Fruit fly (Drosophila melanogaster) whole organism, embryonic: ENCODE data around the gene CG45078.

Experiments
- Atf6 ChIP-seq: fragments of 200-800 bp; sonication (Bioruptor generic); IDR thresholded peaks from 2 replicates; pipeline ENCODE4 v1.3.6; 2022; ENCODE audit warnings: missing biosample characterization, missing genetic modification characterization
- B-H2 ChIP-seq: fragments of 200-800 bp; sonication (Bioruptor generic); optimal IDR thresholded peaks from 2 replicates; lab custom pipeline; 2018; ENCODE audit warnings: missing biosample characterization, mild to moderate bottlenecking, missing genetic modification characterization
- CG10654 ChIP-seq: fragments of 200-800 bp; sonication (Bioruptor generic); optimal IDR thresholded peaks from 2 replicates; lab custom pipeline; 2016; ENCODE audit warnings: missing biosample characterization, missing genetic modification characterization
- CG10979 ChIP-seq: fragments of 200-800 bp; sonication (Bioruptor generic); optimal IDR thresholded peaks from 2 replicates; lab custom pipeline; 2018; ENCODE audit warnings: missing biosample characterization, mild to moderate bottlenecking, missing genetic modification characterization, moderate library complexity
- CG12236 ChIP-seq: fragments of 200-800 bp; sonication (Bioruptor generic); optimal IDR thresholded peaks from 2 replicates; lab custom pipeline; 2016; ENCODE audit warnings: missing biosample characterization, missing genetic modification characterization
- CG12744 ChIP-seq: fragments of 200-800 bp; sonication (Bioruptor generic); optimal IDR thresholded peaks from 2 replicates; lab custom pipeline; 2016; ENCODE audit warnings: missing biosample characterization, missing genetic modification characterization
- CG13424 ChIP-seq: fragments of 200-800 bp; sonication (Bioruptor generic); optimal IDR thresholded peaks from 2 replicates; lab custom pipeline; 2019; ENCODE audit warnings: missing biosample characterization, mild to moderate bottlenecking, missing genetic modification characterization, moderate library complexity
- CG14860 ChIP-seq: fragments of 200-800 bp; sonication (Bioruptor generic); IDR thresholded peaks from 3 replicates; pipeline ENCODE4 v1.3.6; 2022; ENCODE audit warnings: missing biosample characterization, missing genetic modification characterization; ENCODE audit not compliant: partially characterized antibody
- CG17186 ChIP-seq: fragments of 200-800 bp; sonication (Bioruptor generic); optimal IDR thresholded peaks from 3 replicates; lab custom pipeline; 2017; ENCODE audit warnings: missing biosample characterization, missing genetic modification reagents, missing genetic modification characterization
- CG17361 ChIP-seq: fragments of 200-800 bp; sonication (Bioruptor generic); IDR thresholded peaks from 3 replicates; pipeline ENCODE4 v1.3.6; 2022; ENCODE audit warnings: missing biosample characterization, missing genetic modification characterization
- CG18599 ChIP-seq: fragments of 200-800 bp; sonication (Bioruptor generic); optimal IDR thresholded peaks from 3 replicates; lab custom pipeline; 2017; ENCODE audit warnings: missing biosample characterization, missing genetic modification characterization, mild to moderate bottlenecking, moderate library complexity, missing genetic modification reagents
- CG2678 ChIP-seq: fragments of 200-800 bp; sonication (Bioruptor generic); optimal IDR thresholded peaks from 3 replicates; lab custom pipeline; 2019; ENCODE audit warnings: missing biosample characterization, mild to moderate bottlenecking, missing genetic modification characterization, moderate library complexity
- CG30020 ChIP-seq: fragments of 200-800 bp; optimal IDR thresholded peaks from 2 replicates; lab custom pipeline; 2019; ENCODE audit warnings: missing biosample characterization, mild to moderate bottlenecking, missing genetic modification characterization, moderate library complexity
- CG3847 ChIP-seq: fragments of 200-800 bp; sonication (Bioruptor generic); IDR thresholded peaks from 2 replicates; pipeline ENCODE4 v1.3.6; 2022; ENCODE audit warnings: missing biosample characterization, missing genetic modification characterization
- CG5180 ChIP-seq: fragments of 200-800 bp; sonication (Bioruptor generic); optimal IDR thresholded peaks from 3 replicates; lab custom pipeline; 2017; ENCODE audit warnings: missing biosample characterization, missing genetic modification characterization, mild to moderate bottlenecking, moderate library complexity, missing genetic modification reagents
- CG7357 ChIP-seq: fragments of 200-800 bp; sonication (Bioruptor generic); IDR thresholded peaks from 3 replicates; pipeline ENCODE4 v1.3.6; 2022; ENCODE audit warnings: missing biosample characterization, missing genetic modification characterization
- CG9727 ChIP-seq: fragments of 200-800 bp; sonication (Bioruptor generic); optimal IDR thresholded peaks from 3 replicates; lab custom pipeline; 2017; ENCODE audit warnings: missing biosample characterization, mild to moderate bottlenecking, missing genetic modification characterization
- CG9876 ChIP-seq: fragments of 200-800 bp; sonication (Bioruptor generic); optimal IDR thresholded peaks from 2 replicates; lab custom pipeline; 2016; ENCODE audit warnings: missing biosample characterization, missing genetic modification characterization
- E2f1 ChIP-seq: fragments of 200-800 bp; sonication (Bioruptor generic); IDR thresholded peaks from 2 replicates; pipeline ENCODE4 v1.3.6; 2022; ENCODE audit warnings: missing biosample characterization, missing genetic modification characterization
- HLHmδ ChIP-seq: fragments of 200-800 bp; sonication (Bioruptor generic); optimal IDR thresholded peaks from 2 replicates; lab custom pipeline; 2018; ENCODE audit warnings: missing biosample characterization, mild to moderate bottlenecking, missing genetic modification characterization, moderate library complexity
- Med ChIP-seq: fragments of 200-800 bp; sonication (Bioruptor generic); peaks from one replicate; lab custom pipeline; 2016; ENCODE audit warnings: missing biosample characterization, missing genetic modification characterization, mild to moderate bottlenecking, inconsistent platforms, moderate library complexity
- NC2β ChIP-seq: fragments of 200-800 bp; sonication (Bioruptor generic); optimal IDR thresholded peaks from 2 replicates; lab custom pipeline; 2016; ENCODE audit warnings: missing biosample characterization, missing genetic modification characterization
- NFAT ChIP-seq: fragments of 200-800 bp; sonication (Bioruptor generic); IDR thresholded peaks from 2 replicates; pipeline ENCODE4 v1.3.6; 2022; ENCODE audit warnings: missing biosample characterization, missing genetic modification characterization
- NK7.1 ChIP-seq: fragments of 200-800 bp; sonication (Bioruptor generic); optimal IDR thresholded peaks from 3 replicates; lab custom pipeline; 2016; ENCODE audit warnings: missing biosample characterization, missing genetic modification characterization
- Sox100B ChIP-seq: fragments of 200-800 bp; sonication (Bioruptor generic); optimal IDR thresholded peaks from 3 replicates; lab custom pipeline; 2018; ENCODE audit warnings: missing biosample characterization, mild to moderate bottlenecking, missing genetic modification characterization
- Usf ChIP-seq: fragments of 200-800 bp; sonication (Bioruptor generic); optimal IDR thresholded peaks from 2 replicates; lab custom pipeline; 2017; ENCODE audit warnings: missing genotype, missing biosample characterization, missing genetic modification characterization
- YL-1 ChIP-seq: fragments of 200-800 bp; sonication (Bioruptor generic); optimal IDR thresholded peaks from 3 replicates; lab custom pipeline; 2017; ENCODE audit warnings: missing biosample characterization, mild to moderate bottlenecking, missing genetic modification characterization
- ac ChIP-seq: fragments of 200-800 bp; sonication (Bioruptor generic); optimal IDR thresholded peaks from 3 replicates; lab custom pipeline; 2017; ENCODE audit warnings: missing biosample characterization, mild to moderate bottlenecking, missing genetic modification characterization
- bab2 ChIP-seq: fragments of 200-800 bp; sonication (Bioruptor generic); optimal IDR thresholded peaks from 2 replicates; lab custom pipeline; 2016; ENCODE audit warnings: missing biosample characterization, missing genetic modification characterization
- bbx ChIP-seq: fragments of 200-800 bp; sonication (Bioruptor generic); IDR thresholded peaks from 2 replicates; pipeline ENCODE4 v1.3.6; 2022; ENCODE audit warnings: missing biosample characterization, missing genetic modification characterization; ENCODE audit not compliant: partially characterized antibody
- cas ChIP-seq: fragments of 200-800 bp; sonication (Bioruptor generic); IDR thresholded peaks from 2 replicates; pipeline ENCODE4 v1.3.6; 2022; ENCODE audit warnings: missing biosample characterization, missing genetic modification characterization
- ci ChIP-seq: fragments of 200-800 bp; sonication (Bioruptor generic); IDR thresholded peaks from 3 replicates; pipeline ENCODE4 v1.3.6; 2022; ENCODE audit warnings: missing biosample characterization, missing genetic modification characterization
- crc ChIP-seq: fragments of 200-800 bp; sonication (Bioruptor generic); optimal IDR thresholded peaks from 2 replicates; lab custom pipeline; 2016; ENCODE audit warnings: missing biosample characterization, missing genetic modification characterization
- cwo ChIP-seq: fragments of 200-800 bp; sonication (Bioruptor generic); optimal IDR thresholded peaks from 3 replicates; lab custom pipeline; 2017; ENCODE audit warnings: missing biosample characterization, missing genetic modification characterization, mild to moderate bottlenecking, moderate library complexity, missing genetic modification reagents
- dm ChIP-seq: fragments of 200-800 bp; sonication (Bioruptor generic); optimal IDR thresholded peaks from 3 replicates; lab custom pipeline; 2016; ENCODE audit warnings: missing biosample characterization, missing genetic modification characterization
- fd96Cb ChIP-seq: fragments of 200-800 bp; sonication (Bioruptor generic); optimal IDR thresholded peaks from 2 replicates; lab custom pipeline; 2018; ENCODE audit warnings: missing biosample characterization, mild to moderate bottlenecking, missing genetic modification characterization, moderate library complexity
- gem ChIP-seq: fragments of 200-800 bp; sonication (Bioruptor generic); optimal IDR thresholded peaks from 2 replicates; lab custom pipeline; 2019; ENCODE audit warnings: missing biosample characterization, mild to moderate bottlenecking, missing genetic modification characterization, moderate library complexity
- grn ChIP-seq: fragments of 200-800 bp; sonication (Bioruptor generic); optimal IDR thresholded peaks from 3 replicates; lab custom pipeline; 2017; ENCODE audit warnings: missing biosample characterization, missing genetic modification characterization
- hbn ChIP-seq: fragments of 200-800 bp; sonication (Bioruptor generic); IDR thresholded peaks from 2 replicates; pipeline ENCODE4 v1.3.6; 2022; ENCODE audit warnings: missing biosample characterization, missing genetic modification characterization; ENCODE audit not compliant: partially characterized antibody
- kni ChIP-seq: fragments of 200-800 bp; sonication (Bioruptor generic); optimal IDR thresholded peaks from 3 replicates; lab custom pipeline; 2017; ENCODE audit warnings: mild to moderate bottlenecking, missing biosample characterization, missing genetic modification reagents, missing genetic modification characterization
- peb ChIP-seq: fragments of 200-800 bp; sonication (Bioruptor generic); IDR thresholded peaks from 2 replicates; pipeline ENCODE4 v1.3.6; 2022; ENCODE audit warnings: missing biosample characterization, missing genetic modification characterization
- phol ChIP-seq: fragments of 200-800 bp; sonication (Bioruptor generic); optimal IDR thresholded peaks from 3 replicates; lab custom pipeline; 2018; ENCODE audit warnings: missing biosample characterization, mild to moderate bottlenecking, missing genetic modification characterization, moderate library complexity
- pita ChIP-seq: fragments of 200-800 bp; sonication (Bioruptor generic); optimal IDR thresholded peaks from 2 replicates; lab custom pipeline; 2017; ENCODE audit warnings: missing biosample characterization, mild to moderate bottlenecking, missing genetic modification characterization
- pros ChIP-seq: fragments of 200-800 bp; sonication (Bioruptor generic); optimal IDR thresholded peaks from 3 replicates; lab custom pipeline; 2019; ENCODE audit warnings: missing biosample characterization, mild to moderate bottlenecking, missing genetic modification characterization, moderate library complexity
- run ChIP-seq: fragments of 200-800 bp; sonication (Bioruptor generic); optimal IDR thresholded peaks from 3 replicates; lab custom pipeline; 2018; ENCODE audit warnings: missing biosample characterization, mild to moderate bottlenecking, missing genetic modification characterization
- sc ChIP-seq, 3 experiments: fragments of >200 bp in 2 of 3; fragments of 200-800 bp in 1 of 3; sonication (Bioruptor generic) in 1 of 3; optimal IDR thresholded peaks; 2 replicates in 2 of 3; 3 replicates in 1 of 3; lab custom pipeline; 2017; ENCODE audit warnings: mild to moderate bottlenecking in 1 of 3, missing biosample characterization in 1 of 3, missing genetic modification characterization in 1 of 3, missing genetic modification reagents in 1 of 3
- schlank ChIP-seq: fragments of 200-800 bp; sonication (Bioruptor generic); optimal IDR thresholded peaks from 2 replicates; lab custom pipeline; 2018; ENCODE audit warnings: missing biosample characterization, mild to moderate bottlenecking, missing genetic modification characterization
- seq ChIP-seq: fragments of 200-800 bp; sonication (Bioruptor generic); IDR thresholded peaks from 2 replicates; pipeline ENCODE4 v1.3.6; 2022; ENCODE audit warnings: missing biosample characterization, missing genetic modification characterization
- sim ChIP-seq: fragments of 200-800 bp; sonication (Bioruptor generic); IDR thresholded peaks from 2 replicates; pipeline ENCODE4 v1.3.6; 2022; ENCODE audit warnings: missing biosample characterization, missing genetic modification characterization
- trh ChIP-seq: fragments of 200-800 bp; sonication (Bioruptor generic); optimal IDR thresholded peaks from 2 replicates; lab custom pipeline; 2016; ENCODE audit warnings: missing biosample characterization, missing genetic modification characterization
- usp ChIP-seq: fragments of >200 bp; optimal IDR thresholded peaks from 2 replicates; lab custom pipeline; 2017; ENCODE audit warnings: missing biosample characterization, missing genetic modification characterization

CG45078 gene

DNA sequence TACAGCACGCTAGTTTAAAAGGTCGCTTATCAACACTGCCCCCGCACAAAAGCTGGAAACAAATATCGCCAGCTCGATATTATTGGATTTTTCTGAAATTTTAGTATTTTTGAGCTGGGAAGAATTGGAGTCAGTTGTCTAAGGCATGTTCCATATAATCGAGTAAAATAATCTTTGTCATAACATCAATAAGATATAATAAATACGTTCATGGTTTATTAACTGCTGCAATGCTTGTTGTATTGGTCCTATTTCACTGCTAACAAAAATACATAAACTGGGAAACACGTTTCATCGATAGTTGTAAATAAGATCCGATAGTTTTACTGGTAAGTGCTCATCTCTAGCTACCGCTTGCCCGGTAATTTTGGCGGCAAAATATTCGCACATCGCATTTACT is 11.0 kb upstream of the CG45078 start, which contains the start of the genes Art1 and Mcm5 (continued):
- TF ChIP-seq fd96Cb (tag; lab: Kevin White, UChicago) (no peak), grn (no peak), run (no peak), CG17186 (GFP tag; lab: Kevin White, UChicago) (peak; percentile 82), Atf6 (no peak), HLHmδ (no peak), CG12236 (GFP tag; lab: Kevin White, UChicago) (no peak), pita (GFP tag; lab: Kevin White, UChicago) (no peak), CG17361 (GFP tag; lab: Robert Waterston, UW) (no peak; the same call in 2 of the 3 replicates), CG10979 (tag; lab: Kevin White, UChicago) (peak; percentile 19), schlank (tag; lab: Kevin White, UChicago) (no peak), NC2β (peak; percentile 38), CG2678 (tag; lab: Kevin White, UChicago) (no peak), B-H2 (GFP tag; lab: Kevin White, UChicago) (peak; percentile 7), hbn (GFP tag; lab: Robert Waterston, UW) (peak; percentile 91), seq (GFP tag; lab: Robert Waterston, UW) (no peak), NK7.1 (peak; percentile 34), crc (GFP tag; lab: Kevin White, UChicago) (no peak), CG13424 (tag; lab: Kevin White, UChicago) (no peak), NFAT (peak; percentile 25; the same call in 1 of the 2 replicates), Sox100B (GFP tag; lab: Kevin White, UChicago) (peak; percentile 8), CG9727 (peak; percentile 59), CG10654 (GFP tag; lab: Kevin White, UChicago) (peak; percentile 23), CG3847 (GFP tag; lab: Robert Waterston, UW) (peak; percentile 62), Med (GFP tag; lab: Kevin White, UChicago) (peak; percentile 91), cas (no peak), CG9876 (GFP tag; lab: Kevin White, UChicago) (no peak), CG14860 (GFP tag; lab: Robert Waterston, UW) (peak; percentile 90), gem (no peak), Usf (no peak), CG18599 (GFP tag; lab: Kevin White, UChicago) (peak; percentile 17), CG12744 (GFP tag; lab: Kevin White, UChicago) (peak; percentile 30), trh (no peak), YL-1 (GFP tag; lab: Kevin White, UChicago) (peak; percentile 64), sim (GFP tag; lab: Robert Waterston, UW) (no peak), CG30020 (tag; lab: Kevin White, UChicago) (peak; percentile 61), peb (GFP tag; lab: Robert Waterston, UW) (no peak), usp (GFP tag; lab: Kevin White, UChicago) (no peak), dm (GFP tag; lab: Kevin White, UChicago) (peak; percentile 92), CG5180 (GFP tag; lab: Kevin White, UChicago) (no peak), bbx (peak; percentile 80), bab2 (GFP tag; lab: Kevin White, UChicago) (peak; percentile 19), ci (GFP tag; lab: Robert Waterston, UW) (no peak), pros (no peak), ac (GFP tag; lab: Kevin White, UChicago) (no peak), E2f1 (GFP tag; lab: Robert Waterston, UW) (peak; percentile 74), CG7357 (no peak), sc (optimal IDR thresholded peaks at IDR 0.05; lab: Kevin White, UChicago) (no peak), sc (GFP tag; optimal IDR thresholded peaks at IDR 0.05; lab: Kevin White, UChicago) (no peak), cwo (GFP tag; lab: Kevin White, UChicago) (no peak), kni (GFP tag; lab: Kevin White, UChicago) (no peak), phol (tag; lab: Kevin White, UChicago) (peak; percentile 67)
